Fruit fly (Drosophila melanogaster): ENCODE data around the gene Rsph1.

The Rsph1 gene

DNA sequence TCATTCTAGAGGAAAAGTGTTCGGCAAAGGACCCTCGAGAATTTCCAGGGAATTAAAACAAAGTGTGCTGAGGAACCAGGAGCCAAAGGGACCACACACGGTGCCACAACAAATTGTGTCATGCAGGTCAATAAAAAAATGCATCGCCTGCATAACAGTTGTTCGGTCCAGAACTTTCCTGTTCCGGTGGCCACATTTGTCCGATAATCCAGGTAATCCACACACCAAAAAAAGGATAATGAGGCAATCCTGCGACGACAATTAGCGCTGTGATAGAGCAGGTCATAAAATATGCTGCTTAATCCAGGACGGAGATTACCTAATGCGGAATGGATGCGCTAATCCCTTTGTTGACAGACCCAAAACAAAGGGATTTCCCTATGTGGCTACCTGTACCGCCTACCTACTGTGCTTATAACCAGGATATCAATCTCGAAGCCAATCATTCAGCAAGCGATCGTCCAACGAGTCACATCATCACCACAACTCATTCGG is 46.2 kb downstream of the Rsph1 start, which contains the start of gene CG16815:
CG16815 (plus strand) TSS at position 445 of the 495 bp plus-strand sequence.
- TF ChIP-seq CG12768 (GFP tag; optimal IDR thresholded peaks at IDR 0.05) (no peak), cic (GFP tag; optimal IDR thresholded peaks at IDR 0.05) (no peak), tj (GFP tag; optimal IDR thresholded peaks at IDR 0.05) (no peak), CG7045 (GFP tag; optimal IDR thresholded peaks at IDR 0.05) (no peak), kay (GFP tag; ENCODE audit: borderline replicate concordance) (no peak), CG33017 (tag; optimal IDR thresholded peaks at IDR 0.05) (no peak), CG11617 (GFP tag; optimal IDR thresholded peaks at IDR 0.05) (no peak), Crg-1 (GFP tag; optimal IDR thresholded peaks at IDR 0.05) (no peak), CG14711 (tag; optimal IDR thresholded peaks at IDR 0.05) (no peak), pad (GFP tag; optimal IDR thresholded peaks at IDR 0.05) (no peak), cnc (optimal IDR thresholded peaks at IDR 0.05) (no peak), CG5204 (GFP tag; optimal IDR thresholded peaks at IDR 0.05) (no peak), Clk (GFP tag; optimal IDR thresholded peaks at IDR 0.05) (no peak), bab1 (GFP tag; optimal IDR thresholded peaks at IDR 0.05) (no peak), CG7101 (tag; optimal IDR thresholded peaks at IDR 0.05) (no peak), CG1620 (GFP tag; optimal IDR thresholded peaks at IDR 0.05) (no peak), toe (GFP tag; optimal IDR thresholded peaks at IDR 0.05) (no peak), ovo (GFP tag; optimal IDR thresholded peaks at IDR 0.05) (no peak), Hr96 (GFP tag; optimal IDR thresholded peaks at IDR 0.05) (no peak), Mnt (GFP tag; optimal IDR thresholded peaks at IDR 0.05) (no peak)

- TF ChIP-seq tj (GFP tag; optimal IDR thresholded peaks at IDR 0.05) (no peak), kay (GFP tag; ENCODE audit: borderline replicate concordance) (peak; percentile 6), Crg-1 (GFP tag; optimal IDR thresholded peaks at IDR 0.05) (no peak), pad (GFP tag; optimal IDR thresholded peaks at IDR 0.05) (no peak)
Observed at dm6 chr2L:13231739-13232138, 48.5 kb downstream of the Rsph1 start, which contains the start of gene Prosalpha6T. Gene Prosalpha6T (plus strand): TSS chr2L:13232039.

Measured in whole organism, adult.